Worm (Caenorhabditis elegans) whole organism, L4/young adult: ENCODE measurements around the gene chil-22.

Experiments
- W03F9.2 ChIP-seq: fragments of 150-350 bp; optimal IDR thresholded peaks from 2 replicates; lab custom pipeline; 2014; ENCODE audit warnings: missing biosample characterization, missing genetic modification characterization
- dao-5 ChIP-seq: sonication (generic microtip); optimal IDR thresholded peaks from 2 replicates; lab custom pipeline; 2016; ENCODE audit warnings: missing genotype, missing genetic modification characterization, moderate library complexity, missing compliant biosample characterization
- him-1 ChIP-seq: sonication (generic microtip); optimal IDR thresholded peaks from 2 replicates; lab custom pipeline; 2016; ENCODE audit warnings: missing genotype, missing genetic modification reagents, missing genetic modification characterization, missing compliant biosample characterization

ce11 chrII:9447965-9448364 is 18.0 kb downstream of the chil-22 start, which contains the start of gene chil-18:
- TF ChIP-seq W03F9.2 (tag; lab: Kevin White, UChicago) (no peak), dao-5 (tag; lab: Kevin White, UChicago) (no peak), him-1 (tag; lab: Kevin White, UChicago) (no peak)
